Fruit fly (Drosophila melanogaster) whole organism, adult: Measurements from ENCODE around the gene CG33169.

Experiments used
- CG12768 ChIP-seq: fragments of 200-800 bp; sonication (Bioruptor generic); optimal IDR thresholded peaks from 2 replicates; lab custom pipeline; 2017; ENCODE audit warnings: missing biosample characterization, missing genetic modification characterization, mild to moderate bottlenecking, moderate library complexity, missing genetic modification reagents
- CG5204 ChIP-seq: fragments of 200-800 bp; sonication (Bioruptor generic); optimal IDR thresholded peaks from 2 replicates; lab custom pipeline; 2016; ENCODE audit warnings: missing biosample characterization, missing genetic modification characterization
- Clk ChIP-seq: fragments of 200-800 bp; sonication (Bioruptor generic); optimal IDR thresholded peaks from 2 replicates; lab custom pipeline; 2017; ENCODE audit warnings: missing biosample characterization, missing genetic modification characterization
- Crg-1 ChIP-seq: fragments of 200-800 bp; sonication (Bioruptor generic); optimal IDR thresholded peaks from 2 replicates; lab custom pipeline; 2016; ENCODE audit warnings: missing biosample characterization, missing genetic modification characterization
- Hr96 ChIP-seq: fragments of 200-800 bp; sonication (Bioruptor generic); optimal IDR thresholded peaks from 2 replicates; lab custom pipeline; 2016; ENCODE audit warnings: missing biosample characterization, missing genetic modification characterization
- bab1 ChIP-seq: fragments of 200-800 bp; sonication (Bioruptor generic); optimal IDR thresholded peaks from 3 replicates; lab custom pipeline; 2019; ENCODE audit warnings: missing biosample characterization, mild to moderate bottlenecking, missing genetic modification characterization, moderate library complexity
- kay ChIP-seq: fragments of 200-800 bp; sonication (Bioruptor generic); peaks from one replicate; lab custom pipeline; 2016; ENCODE audit warnings: missing biosample characterization, missing genetic modification characterization, borderline replicate concordance
- ovo ChIP-seq: fragments of 200-800 bp; sonication (Bioruptor generic); optimal IDR thresholded peaks from 2 replicates; lab custom pipeline; 2016; ENCODE audit warnings: missing biosample characterization, missing genetic modification characterization
- tj ChIP-seq: fragments of 200-800 bp; sonication (Bioruptor generic); optimal IDR thresholded peaks from 3 replicates; lab custom pipeline; 2017; ENCODE audit warnings: missing biosample characterization, mild to moderate bottlenecking, missing genetic modification characterization, moderate library complexity

- TF ChIP-seq CG5204 (no peak), Crg-1 (GFP tag; lab: Kevin White, UChicago) (no peak), Hr96 (GFP tag; lab: Kevin White, UChicago) (no peak), tj (GFP tag; lab: Kevin White, UChicago) (peak; percentile 93), Clk (no peak), bab1 (GFP tag; lab: Kevin White, UChicago) (no peak), kay (no peak), CG12768 (GFP tag; lab: Kevin White, UChicago) (no peak), ovo (no peak)
Measured at dm6 chr3L:22826236-22826635, 37.4 kb upstream of the CG33169 start.
